Worm (Caenorhabditis elegans): Measurements from ENCODE around the gene F16B4.6.

Gene F16B4.6

DNA sequence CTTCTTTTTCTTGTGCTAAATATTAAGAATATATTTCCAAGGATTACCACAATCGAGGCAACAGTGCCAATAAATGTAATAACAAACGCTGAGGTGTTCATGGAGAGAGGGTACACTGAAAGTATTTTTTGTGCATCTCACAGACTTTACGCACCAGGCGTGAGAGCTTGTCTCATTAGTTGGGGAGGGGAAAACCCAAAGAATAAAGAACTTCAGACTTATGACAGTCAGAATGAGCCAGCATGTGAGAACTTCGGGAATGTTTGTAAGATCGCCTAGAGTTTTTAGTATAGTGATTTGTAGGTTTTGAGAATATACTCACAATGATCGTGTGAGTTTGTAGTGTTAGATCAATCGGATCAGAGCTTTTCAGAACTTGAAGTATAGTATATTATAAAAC, 27.7 kb downstream of the F16B4.6 start, which contains the start of gene srbc-41:
srbc-41 (minus strand) TSS at position 101 of the 400 bp plus-strand sequence.
- TF ChIP-seq mdl-1 (tag; optimal IDR thresholded peaks at IDR 0.05) = no peak
- TF ChIP-seq ceh-63 (GFP tag; optimal IDR thresholded peaks at IDR 0.05) = no peak
- TF ChIP-seq sox-4 (tag; optimal IDR thresholded peaks at IDR 0.05) = no peak
- TF ChIP-seq efl-3 (GFP tag; optimal IDR thresholded peaks at IDR 0.05) = no peak
- no peak for TF ChIP-seq fkh-8 (tag; optimal IDR thresholded peaks at IDR 0.05)
- no peak for TF ChIP-seq nhr-71 (tag; optimal IDR thresholded peaks at IDR 0.05)
- TF ChIP-seq F16B12.6 (tag; optimal IDR thresholded peaks at IDR 0.05) = no peak
- no peak for TF ChIP-seq tlp-1 (tag; optimal IDR thresholded peaks at IDR 0.05)

- TF ChIP-seq mef-2 (tag; optimal IDR thresholded peaks at IDR 0.05) (no peak), unc-30 (tag; optimal IDR thresholded peaks at IDR 0.05) (no peak), nhr-77 (tag; optimal IDR thresholded peaks at IDR 0.05) (no peak), fkh-8 (tag; optimal IDR thresholded peaks at IDR 0.05) (no peak), blmp-1 (tag; optimal IDR thresholded peaks at IDR 0.05) (no peak), unc-62 (GFP tag; optimal IDR thresholded peaks at IDR 0.05) (no peak), lin-14 (GFP tag; optimal IDR thresholded peaks at IDR 0.05) (no peak), aha-1 (tag; optimal IDR thresholded peaks at IDR 0.05) (no peak), sup-37 (GFP tag; optimal IDR thresholded peaks at IDR 0.05) (no peak), nhr-19 (GFP tag; conservative IDR thresholded peaks at IDR 0.05) (no peak), pax-3 (tag; optimal IDR thresholded peaks at IDR 0.05) (no peak), mdl-1 (tag; optimal IDR thresholded peaks at IDR 0.05) (no peak), zag-1 (tag; optimal IDR thresholded peaks at IDR 0.05) (no peak)
Observed at ce11 chrV:1618760-1619159, 31.8 kb downstream of the F16B4.6 start, which contains the start of gene nhr-179. TSS of gene nhr-179 (minus strand) at chrV:1618860.

DNA sequence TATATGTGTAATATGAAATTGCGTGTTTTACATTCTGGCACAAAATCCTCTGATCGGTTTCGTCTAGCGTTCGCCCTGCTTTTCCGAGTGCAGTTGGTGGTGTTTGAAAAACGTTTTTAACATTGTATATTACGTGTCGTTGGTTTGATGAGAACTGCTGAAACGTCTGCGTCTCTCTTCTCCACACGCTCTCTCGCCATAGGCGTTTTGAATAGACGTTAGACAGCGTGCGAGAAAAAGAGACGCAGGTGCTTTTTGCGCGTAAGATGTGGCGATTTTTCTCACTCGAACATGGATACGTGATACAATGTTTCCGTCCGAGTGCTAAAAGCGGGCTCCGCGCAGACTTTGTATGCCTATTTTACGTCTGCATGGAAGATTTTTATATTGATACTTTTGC, 33.5 kb downstream of the F16B4.6 start:
- TF ChIP-seq hpl-2 (GFP tag; optimal IDR thresholded peaks at IDR 0.05) (no peak), ama-1 (optimal IDR thresholded peaks at IDR 0.05) (no peak), fos-1 (tag; optimal IDR thresholded peaks at IDR 0.05) (no peak), pag-3 (tag; optimal IDR thresholded peaks at IDR 0.05; ENCODE audit: borderline replicate concordance, insufficient read depth) (no peak), irx-1 (tag; optimal IDR thresholded peaks at IDR 0.05) (no peak), isw-1 (GFP tag; IDR thresholded peaks at IDR 0.05) (no peak), sup-37 (GFP tag; optimal IDR thresholded peaks at IDR 0.05) (no peak), fkh-4 (tag; optimal IDR thresholded peaks at IDR 0.05; ENCODE audit: borderline replicate concordance) (no peak), elt-3 (tag; optimal IDR thresholded peaks at IDR 0.05) (no peak), blmp-1 (tag; optimal IDR thresholded peaks at IDR 0.05) (no peak), tlp-1 (tag; optimal IDR thresholded peaks at IDR 0.05) (no peak), jun-1 (tag; optimal IDR thresholded peaks at IDR 0.05) (no peak)

- TF ChIP-seq unc-98 (GFP tag; IDR thresholded peaks at IDR 0.05) = no peak
- TF ChIP-seq hlh-17 (GFP tag; optimal IDR thresholded peaks at IDR 0.05; ENCODE audit: borderline replicate concordance) = no peak
- TF ChIP-seq nhr-20 (tag; optimal IDR thresholded peaks at IDR 0.05) = peak; percentile 2
- no peak for TF ChIP-seq unc-62 (GFP tag; optimal IDR thresholded peaks at IDR 0.05)
- peak; percentile 67 for TF ChIP-seq zip-4 (GFP tag; optimal IDR thresholded peaks at IDR 0.05)
- no peak for TF ChIP-seq isw-1 (GFP tag; IDR thresholded peaks at IDR 0.05)
- TF ChIP-seq skn-1 (tag; optimal IDR thresholded peaks at IDR 0.05) = peak; percentile 40
- TF ChIP-seq vab-15 (tag; optimal IDR thresholded peaks at IDR 0.05) = no peak
- no peak for TF ChIP-seq ceh-8 (GFP tag; optimal IDR thresholded peaks at IDR 0.05)
- peak in 1 of 2 experiments; percentile 1 for TF ChIP-seq lsy-2 (tag; optimal IDR thresholded peaks at IDR 0.05)
- TF ChIP-seq nhr-71 (tag; optimal IDR thresholded peaks at IDR 0.05) = peak; percentile 27
- TF ChIP-seq efl-1 (optimal IDR thresholded peaks at IDR 0.05) = no peak
- peak in 1 of 2 experiments; percentile 81 for TF ChIP-seq efl-1 (GFP tag; optimal IDR thresholded peaks at IDR 0.05 in 1 of 2)
- TF ChIP-seq rnt-1 (tag; optimal IDR thresholded peaks at IDR 0.05) = no peak
- TF ChIP-seq ceh-63 (GFP tag; optimal IDR thresholded peaks at IDR 0.05) = no peak
- TF ChIP-seq lin-35 (GFP tag; optimal IDR thresholded peaks at IDR 0.05) = peak in 1 of 2 experiments; percentile 14
Observed at ce11 chrV:1621494-1621893, 34.5 kb downstream of the F16B4.6 start, which contains the start of gene nhr-117. TSS of gene nhr-117 (minus strand) at chrV:1621520.

All from whole organism, L1 larva.